Worm (Caenorhabditis elegans) whole organism, L1 larva: ENCODE data around the gene fsn-1.

ENCODE experiments used
- ceh-88 ChIP-seq: fragments of 200-800 bp; sonication (Bioruptor generic); IDR thresholded peaks from 2 replicates; pipeline ENCODE4 v1.3.6; 2022; ENCODE audit warnings: missing genetic modification characterization, missing compliant biosample characterization
- fkh-10 ChIP-seq: sonication (generic microtip); optimal IDR thresholded peaks from 2 replicates; lab custom pipeline; 2017; ENCODE audit warnings: missing biosample characterization, missing genetic modification reagents, missing genetic modification characterization
- hlh-4 ChIP-seq: sonication (generic microtip); optimal IDR thresholded peaks from 2 replicates; lab custom pipeline; 2016; ENCODE audit warnings: mild to moderate bottlenecking, missing genetic modification characterization, missing compliant biosample characterization
- sox-4 ChIP-seq: sonication (generic microtip); optimal IDR thresholded peaks from 2 replicates; lab custom pipeline; 2016; ENCODE audit warnings: missing genetic modification characterization, missing compliant biosample characterization
- unc-62 ChIP-seq: fragments of 150-350 bp; optimal IDR thresholded peaks from 2 replicates; lab custom pipeline; 2014; ENCODE audit warnings: missing biosample characterization, missing genetic modification reagents, missing genetic modification characterization

- TF ChIP-seq fkh-10 (GFP tag; lab: Kevin White, UChicago) (no peak), unc-62 (GFP tag; lab: Kevin White, UChicago) (no peak), hlh-4 (tag; lab: Kevin White, UChicago) (no peak), ceh-88 (GFP tag; lab: Robert Waterston, UW) (no peak), sox-4 (no peak)
These were observed 50.5 kb downstream of the fsn-1 start for ce11 chrIII:4987666-4988065.
